Worm (Caenorhabditis elegans): ENCODE measurements around the gene msp-45.

DNA sequence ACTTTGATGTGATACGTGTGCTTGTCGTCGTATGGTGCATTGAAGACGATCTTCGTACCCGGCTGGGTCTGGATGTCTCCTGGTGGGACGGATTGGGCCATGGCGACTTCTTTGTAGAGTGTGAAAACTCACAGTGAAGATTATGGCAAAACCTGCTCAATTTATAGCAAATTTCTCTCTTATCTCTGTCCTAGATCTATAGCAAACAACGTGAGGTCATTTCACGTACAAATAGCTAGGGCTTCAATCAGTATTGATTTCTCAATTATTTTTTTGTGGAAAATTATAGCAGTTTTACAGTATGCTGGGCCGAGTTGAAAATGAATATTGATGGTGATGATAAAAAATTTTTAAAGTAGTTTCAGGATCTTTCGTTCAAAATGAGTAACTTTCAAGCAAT, at the start of gene msp-45:
- TF ChIP-seq ama-1 (optimal IDR thresholded peaks at IDR 0.05): no peak
- no peak for TF ChIP-seq ztf-11 (tag; optimal IDR thresholded peaks at IDR 0.05)
- TF ChIP-seq skn-1 (tag; optimal IDR thresholded peaks at IDR 0.05): no peak
- TF ChIP-seq efl-3 (GFP tag; optimal IDR thresholded peaks at IDR 0.05): no peak
- no peak for TF ChIP-seq C34B4.2 (tag; optimal IDR thresholded peaks at IDR 0.05)

Measured in whole organism, L1 larva.